Fruit fly (Drosophila melanogaster) whole organism, embryonic: Measurements from ENCODE around the gene CG7483.

Source experiments
- Abd-B ChIP-seq: fragments of 200-800 bp; sonication (Bioruptor generic); optimal IDR thresholded peaks from 2 replicates; lab custom pipeline; 2018; ENCODE audit warnings: missing biosample characterization, mild to moderate bottlenecking, missing genetic modification characterization, moderate library complexity
- Bgb ChIP-seq: fragments of 200-800 bp; sonication (Bioruptor generic); IDR thresholded peaks from 2 replicates; pipeline ENCODE4 v1.3.6; 2022; ENCODE audit warnings: missing biosample characterization, missing genetic modification characterization; ENCODE audit not compliant: partially characterized antibody
- CG10274 ChIP-seq: fragments of 200-800 bp; sonication (Bioruptor generic); optimal IDR thresholded peaks from 3 replicates; lab custom pipeline; 2017; ENCODE audit warnings: missing biosample characterization, mild to moderate bottlenecking, missing genetic modification characterization
- CG12769 ChIP-seq: fragments of 200-800 bp; sonication (Bioruptor generic); optimal IDR thresholded peaks from 2 replicates; lab custom pipeline; 2019; ENCODE audit warnings: missing biosample characterization, mild to moderate bottlenecking, missing genetic modification characterization, moderate library complexity
- CG13287 ChIP-seq: fragments of 200-800 bp; sonication (Bioruptor generic); IDR thresholded peaks from 2 replicates; pipeline ENCODE4 v1.3.6; 2022; ENCODE audit warnings: missing biosample characterization, missing genetic modification characterization; ENCODE audit not compliant: partially characterized antibody
- CG14667 ChIP-seq: fragments of 200-800 bp; sonication (Bioruptor generic); IDR thresholded peaks from 2 replicates; pipeline ENCODE4 v1.3.6; 2022; ENCODE audit warnings: missing biosample characterization, missing genetic modification characterization
- CG14860 ChIP-seq: fragments of 200-800 bp; sonication (Bioruptor generic); IDR thresholded peaks from 3 replicates; pipeline ENCODE4 v1.3.6; 2022; ENCODE audit warnings: missing biosample characterization, missing genetic modification characterization; ENCODE audit not compliant: partially characterized antibody
- CG14965 ChIP-seq: fragments of 200-800 bp; sonication (Bioruptor generic); optimal IDR thresholded peaks from 2 replicates; lab custom pipeline; 2016; ENCODE audit warnings: missing biosample characterization, missing genetic modification characterization, borderline replicate concordance
- CG1603 ChIP-seq: fragments of 200-800 bp; sonication (Bioruptor generic); optimal IDR thresholded peaks from 2 replicates; lab custom pipeline; 2019; ENCODE audit warnings: missing biosample characterization, mild to moderate bottlenecking, missing genetic modification characterization, moderate library complexity
- CG17568 ChIP-seq: fragments of 200-800 bp; sonication (Bioruptor generic); optimal IDR thresholded peaks from 2 replicates; lab custom pipeline; 2018; ENCODE audit warnings: missing biosample characterization, mild to moderate bottlenecking, missing genetic modification characterization, moderate library complexity
- CG17912 ChIP-seq: fragments of 200-800 bp; sonication (Bioruptor generic); optimal IDR thresholded peaks from 2 replicates; lab custom pipeline; 2018; ENCODE audit warnings: missing biosample characterization, mild to moderate bottlenecking, missing genetic modification characterization
- CG2120 ChIP-seq: fragments of 200-800 bp; sonication (Bioruptor generic); optimal IDR thresholded peaks from 3 replicates; lab custom pipeline; 2016; ENCODE audit warnings: missing biosample characterization, missing genetic modification characterization
- CG2712 ChIP-seq: fragments of 200-800 bp; optimal IDR thresholded peaks from 3 replicates; lab custom pipeline; 2019; ENCODE audit warnings: missing biosample characterization, mild to moderate bottlenecking, missing genetic modification characterization, moderate library complexity
- CG2889 ChIP-seq: fragments of 200-800 bp; sonication (Bioruptor generic); IDR thresholded peaks from 3 replicates; pipeline ENCODE4 v1.3.6; 2022; ENCODE audit warnings: missing biosample characterization, missing genetic modification characterization
- CG30020 ChIP-seq: fragments of 200-800 bp; optimal IDR thresholded peaks from 2 replicates; lab custom pipeline; 2019; ENCODE audit warnings: missing biosample characterization, mild to moderate bottlenecking, missing genetic modification characterization, moderate library complexity
- CG31365 ChIP-seq: fragments of 200-800 bp; sonication (Bioruptor generic); optimal IDR thresholded peaks from 2 replicates; lab custom pipeline; 2018; ENCODE audit warnings: missing biosample characterization, mild to moderate bottlenecking, missing genetic modification characterization
- CG34422 ChIP-seq: fragments of 200-800 bp; sonication (Bioruptor generic); IDR thresholded peaks from 3 replicates; pipeline ENCODE4 v1.3.6; 2022; ENCODE audit warnings: missing biosample characterization, missing genetic modification characterization
- CG4854 ChIP-seq: fragments of 200-800 bp; sonication (Bioruptor generic); optimal IDR thresholded peaks from 2 replicates; lab custom pipeline; 2016; ENCODE audit warnings: missing biosample characterization, missing genetic modification characterization, inconsistent platforms
- CG6175 ChIP-seq: fragments of 200-800 bp; sonication (Bioruptor generic); IDR thresholded peaks from 3 replicates; pipeline ENCODE4 v1.3.6; 2022; ENCODE audit warnings: missing biosample characterization, missing genetic modification characterization
- CG6654 ChIP-seq: fragments of 200-800 bp; sonication (Bioruptor generic); optimal IDR thresholded peaks from 2 replicates; lab custom pipeline; 2017; ENCODE audit warnings: missing biosample characterization, mild to moderate bottlenecking, missing genetic modification characterization
- CG7963 ChIP-seq: fragments of 200-800 bp; sonication (Bioruptor generic); IDR thresholded peaks from 3 replicates; pipeline ENCODE4 v1.3.6; 2022; ENCODE audit warnings: missing biosample characterization, missing genetic modification characterization; ENCODE audit not compliant: partially characterized antibody
- CG8290 ChIP-seq, 3 experiments: fragments of 200-800 bp; sonication (Bioruptor generic); optimal IDR thresholded peaks; 2 replicates each; lab custom pipeline; 2016 to 2019; ENCODE audit warnings: missing biosample characterization in 3 of 3, missing genetic modification characterization in 3 of 3, mild to moderate bottlenecking in 2 of 3, moderate library complexity in 1 of 3
- HLH54F ChIP-seq: fragments of 200-800 bp; sonication (Bioruptor generic); optimal IDR thresholded peaks from 3 replicates; lab custom pipeline; 2016; ENCODE audit warnings: missing biosample characterization, missing genetic modification characterization
- HLHmδ ChIP-seq: fragments of 200-800 bp; sonication (Bioruptor generic); optimal IDR thresholded peaks from 2 replicates; lab custom pipeline; 2018; ENCODE audit warnings: missing biosample characterization, mild to moderate bottlenecking, missing genetic modification characterization, moderate library complexity
- MBD-R2 ChIP-seq: fragments of 200-800 bp; sonication (Bioruptor generic); IDR thresholded peaks from 2 replicates; pipeline ENCODE4 v1.3.6; 2022; ENCODE audit warnings: missing biosample characterization, missing genetic modification characterization
- Meics ChIP-seq: fragments of 200-800 bp; sonication (Bioruptor generic); optimal IDR thresholded peaks from 2 replicates; lab custom pipeline; 2017; ENCODE audit warnings: missing biosample characterization, mild to moderate bottlenecking, missing genetic modification characterization
- Oaz ChIP-seq: fragments of 200-800 bp; sonication (Bioruptor generic); IDR thresholded peaks from 2 replicates; pipeline ENCODE4 v1.3.6; 2022; ENCODE audit warnings: missing biosample characterization, missing genetic modification characterization
- Opbp ChIP-seq: fragments of 200-800 bp; sonication (Bioruptor generic); IDR thresholded peaks from 3 replicates; pipeline ENCODE4 v1.3.6; 2022; ENCODE audit warnings: missing biosample characterization, missing genetic modification characterization; ENCODE audit not compliant: partially characterized antibody
- PHDP ChIP-seq: fragments of 200-800 bp; sonication (Bioruptor generic); optimal IDR thresholded peaks from 3 replicates; lab custom pipeline; 2018; ENCODE audit warnings: missing biosample characterization, mild to moderate bottlenecking, missing genetic modification characterization, moderate library complexity
- Scr ChIP-seq: fragments of 200-800 bp; sonication (Bioruptor generic); IDR thresholded peaks from 2 replicates; pipeline ENCODE4 v1.3.6; 2022; ENCODE audit warnings: missing biosample characterization, missing genetic modification characterization; ENCODE audit not compliant: partially characterized antibody
- Six4 ChIP-seq: fragments of 200-800 bp; sonication (Bioruptor generic); optimal IDR thresholded peaks from 2 replicates; lab custom pipeline; 2016; ENCODE audit warnings: missing biosample characterization, missing genetic modification characterization
- YL-1 ChIP-seq: fragments of 200-800 bp; sonication (Bioruptor generic); optimal IDR thresholded peaks from 3 replicates; lab custom pipeline; 2017; ENCODE audit warnings: missing biosample characterization, mild to moderate bottlenecking, missing genetic modification characterization
- ato ChIP-seq: fragments of 200-800 bp; sonication (Bioruptor generic); IDR thresholded peaks from 2 replicates; pipeline ENCODE4 v1.3.6; 2022; ENCODE audit warnings: missing biosample characterization, missing genetic modification characterization; ENCODE audit not compliant: partially characterized antibody
- bbx ChIP-seq: fragments of 200-800 bp; sonication (Bioruptor generic); IDR thresholded peaks from 2 replicates; pipeline ENCODE4 v1.3.6; 2022; ENCODE audit warnings: missing biosample characterization, missing genetic modification characterization; ENCODE audit not compliant: partially characterized antibody
- bcd ChIP-seq: fragments of 200-800 bp; sonication (Bioruptor generic); optimal IDR thresholded peaks from 2 replicates; lab custom pipeline; 2017; ENCODE audit warnings: missing biosample characterization, mild to moderate bottlenecking, missing genetic modification characterization
- dm ChIP-seq: fragments of 200-800 bp; sonication (Bioruptor generic); optimal IDR thresholded peaks from 3 replicates; lab custom pipeline; 2016; ENCODE audit warnings: missing biosample characterization, missing genetic modification characterization
- dmrt99B ChIP-seq: fragments of 200-800 bp; sonication (Bioruptor generic); optimal IDR thresholded peaks from 2 replicates; lab custom pipeline; 2018; ENCODE audit warnings: missing biosample characterization, mild to moderate bottlenecking, missing genetic modification characterization, moderate library complexity
- exex ChIP-seq: fragments of 200-800 bp; sonication (Bioruptor generic); optimal IDR thresholded peaks from 4 replicates; lab custom pipeline; 2018; ENCODE audit warnings: missing biosample characterization, mild to moderate bottlenecking, missing genetic modification characterization, moderate library complexity
- ftz-f1 ChIP-seq: fragments of 200-800 bp; sonication (Bioruptor generic); optimal IDR thresholded peaks from 2 replicates; lab custom pipeline; 2016; ENCODE audit warnings: missing biosample characterization, missing genetic modification characterization
- knrl ChIP-seq: fragments of 200-800 bp; sonication (Bioruptor generic); IDR thresholded peaks from 3 replicates; pipeline ENCODE4 v1.3.6; 2022; ENCODE audit warnings: missing biosample characterization, missing genetic modification characterization; ENCODE audit not compliant: partially characterized antibody
- pzg ChIP-seq: fragments of 200-800 bp; sonication (Bioruptor generic); optimal IDR thresholded peaks from 3 replicates; lab custom pipeline; 2018; ENCODE audit warnings: missing biosample characterization, mild to moderate bottlenecking, missing genetic modification characterization, moderate library complexity
- ranshi ChIP-seq: fragments of 200-800 bp; sonication (Bioruptor generic); IDR thresholded peaks from 2 replicates; pipeline ENCODE4 v1.3.6; 2022; ENCODE audit warnings: missing biosample characterization, missing genetic modification characterization
- sna ChIP-seq: fragments of 200-800 bp; sonication (Bioruptor generic); IDR thresholded peaks from 2 replicates; pipeline ENCODE4 v1.3.6; 2022; ENCODE audit warnings: missing biosample characterization, missing genetic modification characterization; ENCODE audit not compliant: partially characterized antibody
- sob ChIP-seq: fragments of 200-800 bp; sonication (Bioruptor generic); IDR thresholded peaks from 2 replicates; pipeline ENCODE4 v1.3.6; 2022; ENCODE audit warnings: missing biosample characterization, missing genetic modification characterization
- tll ChIP-seq, 2 experiments: fragments of 200-800 bp in 1 of 2; fragments of >200 bp in 1 of 2; sonication (Bioruptor generic) in 1 of 2; optimal IDR thresholded peaks; 2 replicates each; lab custom pipeline; 2017 to 2019; ENCODE audit warnings: missing biosample characterization in 2 of 2, missing genetic modification characterization in 2 of 2, mild to moderate bottlenecking in 1 of 2, moderate library complexity in 1 of 2
- vnd ChIP-seq: fragments of 200-800 bp; sonication (Bioruptor generic); IDR thresholded peaks from 3 replicates; pipeline ENCODE4 v1.3.6; 2022; ENCODE audit warnings: missing biosample characterization, missing genetic modification characterization; ENCODE audit not compliant: partially characterized antibody
- yki ChIP-seq: fragments of >200 bp; optimal IDR thresholded peaks from 3 replicates; lab custom pipeline; 2018

Gene CG7483

DNA sequence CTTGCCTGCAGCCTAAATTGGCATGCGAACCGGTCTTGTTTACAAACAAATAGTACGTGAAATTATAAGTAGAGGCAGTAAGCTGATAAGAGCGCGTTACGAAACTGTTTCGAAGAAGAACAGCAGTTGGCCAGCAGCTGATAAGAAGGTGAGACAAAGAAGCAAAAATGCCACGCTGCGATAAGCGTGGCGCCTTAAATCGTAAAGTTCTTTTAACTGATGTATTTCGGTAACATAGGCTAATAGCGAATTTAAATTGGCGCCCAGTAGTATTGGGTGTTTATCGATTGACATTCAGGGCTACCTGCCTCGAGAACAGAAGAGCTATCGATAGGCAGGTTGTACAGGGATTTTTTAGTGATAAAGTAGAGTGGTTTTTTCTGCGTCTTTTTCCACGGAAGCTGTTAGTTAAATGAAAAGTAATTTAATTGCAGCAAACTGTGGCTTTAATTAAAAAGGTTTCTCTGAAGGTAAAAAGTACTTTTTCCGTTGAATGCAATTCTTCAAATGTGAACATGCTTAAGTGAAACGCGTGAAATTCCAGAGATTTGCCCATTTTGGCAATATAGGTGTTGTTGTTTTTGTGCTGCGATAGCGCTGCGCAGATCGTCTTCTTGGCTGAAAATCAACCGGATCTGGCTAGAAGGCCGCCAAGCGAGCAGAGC is 43.8 kb downstream of the CG7483 start, which contains the start of gene stck (continued):
- peak; percentile 90 for TF ChIP-seq pzg (GFP tag; lab: Kevin White, UChicago)
- no peak for TF ChIP-seq CG14965
- TF ChIP-seq tll (GFP tag; optimal IDR thresholded peaks at IDR 0.05; lab: Kevin White, UChicago): no peak
- no peak for TF ChIP-seq sna (GFP tag; lab: Robert Waterston, UW)
- peak; percentile 26 for TF ChIP-seq CG1603
- peak; percentile 80 for TF ChIP-seq exex (tag; lab: Kevin White, UChicago)
- no peak for TF ChIP-seq CG10274 (GFP tag; lab: Kevin White, UChicago)
- no peak for TF ChIP-seq Abd-B (GFP tag; lab: Kevin White, UChicago)
- TF ChIP-seq CG2120 (GFP tag; lab: Kevin White, UChicago): peak; percentile 30
- TF ChIP-seq ato (GFP tag; lab: Robert Waterston, UW): peak; percentile 69
- TF ChIP-seq CG6654 (GFP tag; lab: Kevin White, UChicago): no peak
- TF ChIP-seq CG8290 (GFP tag; optimal IDR thresholded peaks at IDR 0.05; lab: Kevin White, UChicago): no peak
- peak in 1 of 2 experiments; percentile 27 for TF ChIP-seq CG8290 (tag; optimal IDR thresholded peaks at IDR 0.05; lab: Kevin White, UChicago)
- no peak for TF ChIP-seq dmrt99B (tag; lab: Kevin White, UChicago)
- TF ChIP-seq CG14860: peak; percentile 56; the same call in 1 of the 3 replicates
- peak; percentile 62; the same call in 2 of the 3 replicates for TF ChIP-seq vnd (GFP tag; lab: Robert Waterston, UW)
- TF ChIP-seq CG4854: no peak
- peak; percentile 18 for TF ChIP-seq CG17912 (GFP tag; lab: Kevin White, UChicago)
- no peak for TF ChIP-seq CG34422 (GFP tag; lab: Robert Waterston, UW)
- peak; percentile 43 for TF ChIP-seq CG30020 (tag; lab: Kevin White, UChicago)
- TF ChIP-seq Six4: no peak
- no peak for TF ChIP-seq HLHmδ
- peak; percentile 61 for TF ChIP-seq Opbp (GFP tag; lab: Robert Waterston, UW)
- TF ChIP-seq yki (lab: Kevin White, UChicago): no peak
- peak; percentile 58; the same call in 2 of the 3 replicates for TF ChIP-seq knrl (GFP tag; lab: Robert Waterston, UW)
- no peak for TF ChIP-seq ftz-f1 (GFP tag; lab: Kevin White, UChicago)
- peak; percentile 71; the same call in 1 of the 2 replicates for TF ChIP-seq CG13287 (GFP tag; lab: Robert Waterston, UW)
- no peak for TF ChIP-seq PHDP (tag; lab: Kevin White, UChicago)
- TF ChIP-seq CG2712 (tag; lab: Kevin White, UChicago): peak; percentile 7
- TF ChIP-seq Bgb (GFP tag; lab: Robert Waterston, UW): peak; percentile 67
- no peak for TF ChIP-seq CG14667
- TF ChIP-seq bcd (GFP tag; lab: Kevin White, UChicago): peak; percentile 4
- TF ChIP-seq HLH54F (GFP tag; lab: Kevin White, UChicago): no peak
- TF ChIP-seq YL-1 (GFP tag; lab: Kevin White, UChicago): peak; percentile 68
- no peak for TF ChIP-seq CG6175
- TF ChIP-seq sob: peak; percentile 40; the same call in 1 of the 2 replicates
- peak; percentile 74; the same call in 2 of the 3 replicates for TF ChIP-seq CG7963 (GFP tag; lab: Robert Waterston, UW)
- no peak for TF ChIP-seq CG31365 (tag; lab: Kevin White, UChicago)
- TF ChIP-seq bbx: peak; percentile 64
- TF ChIP-seq CG12769: no peak
- TF ChIP-seq CG17568: no peak
- no peak for TF ChIP-seq dm (GFP tag; lab: Kevin White, UChicago)
- no peak for TF ChIP-seq Meics (GFP tag; lab: Kevin White, UChicago)
- TF ChIP-seq Scr (GFP tag; lab: Robert Waterston, UW): peak; percentile 61
- TF ChIP-seq MBD-R2 (GFP tag; lab: Robert Waterston, UW): 0 out of 2 replicates have a peak, but pooled peaks have one; percentile 19
- TF ChIP-seq Oaz (GFP tag; lab: Robert Waterston, UW): no peak
- no peak for TF ChIP-seq ranshi (GFP tag; lab: Robert Waterston, UW)
- no peak for TF ChIP-seq CG2889
